Worm (Caenorhabditis elegans): Measurements from ENCODE around the gene npr-39.

Gene npr-39

ce11 chrV:10103811-10104210 lies 36.9 kb downstream of the npr-39 start (continued):
- TF ChIP-seq madf-5 (GFP tag; IDR thresholded peaks at IDR 0.05) (no peak), Y48G9A.11 (GFP tag; IDR thresholded peaks at IDR 0.05) (no peak), mep-1 (tag; optimal IDR thresholded peaks at IDR 0.05) (peak; percentile 38), hmg-1.1 (GFP tag; IDR thresholded peaks at IDR 0.05) (no peak), aly-2 (tag; optimal IDR thresholded peaks at IDR 0.05) (no peak), daf-12 (tag; optimal IDR thresholded peaks at IDR 0.05) (no peak), lir-3 (tag; optimal IDR thresholded peaks at IDR 0.05) (no peak), nhr-41 (GFP tag; IDR thresholded peaks at IDR 0.05) (no peak), ZK546.5 (tag; optimal IDR thresholded peaks at IDR 0.05) (no peak), D1046.2 (GFP tag; IDR thresholded peaks at IDR 0.05) (no peak), madf-9 (GFP tag; conservative IDR thresholded peaks at IDR 0.05) (no peak), dmd-6 (GFP tag; IDR thresholded peaks at IDR 0.05) (0 out of 2 replicates have a peak, but pooled peaks have one; percentile 23), zip-11 (GFP tag; IDR thresholded peaks at IDR 0.05) (no peak), dmd-9 (GFP tag; IDR thresholded peaks at IDR 0.05) (no peak), nhr-48 (tag; optimal IDR thresholded peaks at IDR 0.05) (no peak), lin-39 (tag; optimal IDR thresholded peaks at IDR 0.05) (no peak), lin-1 (GFP tag; IDR thresholded peaks at IDR 0.05) (no peak), ztf-7 (tag; optimal IDR thresholded peaks at IDR 0.05) (peak; percentile 80), F10B5.3 (tag; optimal IDR thresholded peaks at IDR 0.05) (no peak), aha-1 (tag) (peak; percentile 87), T26A8.4 (GFP tag; IDR thresholded peaks at IDR 0.05) (no peak), F49E8.2 (tag; optimal IDR thresholded peaks at IDR 0.05; ENCODE audit: borderline replicate concordance) (no peak), nhr-42 (GFP tag; IDR thresholded peaks at IDR 0.05) (no peak)

ce11 chrV:10104785-10105310 lies 38.0 kb downstream of the npr-39 start, which contains the start of gene ugt-17:
TSS of gene ugt-17 (minus strand) at chrV:10104964.
- TF ChIP-seq daf-16 (GFP tag; optimal IDR thresholded peaks at IDR 0.05) (no peak), daf-16 (tag; optimal IDR thresholded peaks at IDR 0.05) (peak; percentile 91), ZK337.2 (GFP tag; IDR thresholded peaks at IDR 0.05) (no peak), mep-1 (tag; optimal IDR thresholded peaks at IDR 0.05) (no peak), hlh-11 (tag; optimal IDR thresholded peaks at IDR 0.05) (peak; percentile 50), nhr-28 (tag; optimal IDR thresholded peaks at IDR 0.05) (peak; percentile 65), mdl-1 (tag; optimal IDR thresholded peaks at IDR 0.05) (no peak), dve-1 (tag; optimal IDR thresholded peaks at IDR 0.05; ENCODE audit: insufficient read depth) (peak; percentile 70), snpc-4 (tag; optimal IDR thresholded peaks at IDR 0.05) (no peak), lin-1 (GFP tag; IDR thresholded peaks at IDR 0.05) (no peak), nhr-25 (tag; optimal IDR thresholded peaks at IDR 0.05; ENCODE audit: borderline replicate concordance, insufficient read depth) (no peak), aha-1 (tag) (no peak), saeg-2 (GFP tag; IDR thresholded peaks at IDR 0.05) (no peak), nhr-77 (tag; optimal IDR thresholded peaks at IDR 0.05) (peak; percentile 61), pqm-1 (tag; optimal IDR thresholded peaks at IDR 0.05) (peak; percentile 74), dmd-6 (GFP tag; IDR thresholded peaks at IDR 0.05) (peak; percentile 78), php-3 (GFP tag; IDR thresholded peaks at IDR 0.05) (peak; percentile 60; the same call in 1 of the 2 replicates), ceh-28 (tag; optimal IDR thresholded peaks at IDR 0.05) (no peak), nhr-102 (tag; optimal IDR thresholded peaks at IDR 0.05) (peak; percentile 7)

- peak; percentile 44 for TF ChIP-seq aha-1 (tag)
- no peak for TF ChIP-seq pha-4 (GFP tag; IDR thresholded peaks at IDR 0.05)
- TF ChIP-seq pha-4 (tag; optimal IDR thresholded peaks at IDR 0.05) = no peak
These were observed 38.5 kb downstream of the npr-39 start, which contains the start of gene C08B6.2 for ce11 chrV:10105412-10105811. TSS of gene C08B6.2 (plus strand) at chrV:10105712.

All from whole organism, L4 larva.